Worm (Caenorhabditis elegans) whole organism, early embryonic: ENCODE data around the gene lpd-7.

Source experiments
- B0310.2 ChIP-seq: sonication (generic microtip); optimal IDR thresholded peaks from 2 replicates; lab custom pipeline; 2016; ENCODE audit warnings: mild to moderate bottlenecking, missing genetic modification characterization, missing compliant biosample characterization
- F13C5.2 ChIP-seq: sonication (generic microtip); optimal IDR thresholded peaks from 2 replicates; lab custom pipeline; 2017; ENCODE audit warnings: mild to moderate bottlenecking, missing genetic modification characterization, inconsistent platforms, missing compliant biosample characterization
- ama-1 ChIP-seq: fragments of 150-350 bp; optimal IDR thresholded peaks from 2 replicates; lab custom pipeline; 2014
- ceh-36 ChIP-seq: sonication (generic microtip); optimal IDR thresholded peaks from 2 replicates; lab custom pipeline; 2016; ENCODE audit warnings: missing genetic modification characterization, inconsistent platforms, missing compliant biosample characterization
- ets-7 ChIP-seq: sonication (generic microtip); optimal IDR thresholded peaks from 2 replicates; lab custom pipeline; 2016; ENCODE audit warnings: missing genotype, missing genetic modification characterization, missing compliant biosample characterization
- flt-1 ChIP-seq: fragments of 200-800 bp; sonication (Bioruptor generic); IDR thresholded peaks from 2 replicates; pipeline ENCODE4 v1.3.6; 2022; ENCODE audit warnings: missing genetic modification characterization, missing compliant biosample characterization
- hmbx-1 ChIP-seq: sonication (generic microtip); optimal IDR thresholded peaks from 2 replicates; lab custom pipeline; 2016; ENCODE audit warnings: mild to moderate bottlenecking, missing genetic modification characterization, missing compliant biosample characterization
- hnd-1 ChIP-seq: sonication (generic microtip); optimal IDR thresholded peaks from 2 replicates; lab custom pipeline; 2016; ENCODE audit warnings: missing genetic modification characterization, missing compliant biosample characterization
- pes-1 ChIP-seq: fragments of 200-800 bp; sonication (Bioruptor generic); IDR thresholded peaks from 2 replicates; pipeline ENCODE4 v1.3.6; 2022; ENCODE audit warnings: missing genetic modification reagents, missing genetic modification characterization, missing compliant biosample characterization
- sea-1 ChIP-seq: fragments of 200-800 bp; sonication (Bioruptor generic); conservative IDR thresholded peaks from 2 replicates; pipeline ENCODE4 v1.3.6; 2022; ENCODE audit warnings: missing genetic modification characterization, missing compliant biosample characterization
- tbx-37 ChIP-seq: fragments of 200-800 bp; sonication (Bioruptor generic); conservative IDR thresholded peaks from 2 replicates; pipeline ENCODE4 v1.3.6; 2022; ENCODE audit warnings: missing genetic modification reagents, missing genetic modification characterization, missing compliant biosample characterization
- tra-4 ChIP-seq: sonication (generic microtip); optimal IDR thresholded peaks from 2 replicates; lab custom pipeline; 2017; ENCODE audit warnings: missing genetic modification characterization, missing compliant biosample characterization

DNA sequence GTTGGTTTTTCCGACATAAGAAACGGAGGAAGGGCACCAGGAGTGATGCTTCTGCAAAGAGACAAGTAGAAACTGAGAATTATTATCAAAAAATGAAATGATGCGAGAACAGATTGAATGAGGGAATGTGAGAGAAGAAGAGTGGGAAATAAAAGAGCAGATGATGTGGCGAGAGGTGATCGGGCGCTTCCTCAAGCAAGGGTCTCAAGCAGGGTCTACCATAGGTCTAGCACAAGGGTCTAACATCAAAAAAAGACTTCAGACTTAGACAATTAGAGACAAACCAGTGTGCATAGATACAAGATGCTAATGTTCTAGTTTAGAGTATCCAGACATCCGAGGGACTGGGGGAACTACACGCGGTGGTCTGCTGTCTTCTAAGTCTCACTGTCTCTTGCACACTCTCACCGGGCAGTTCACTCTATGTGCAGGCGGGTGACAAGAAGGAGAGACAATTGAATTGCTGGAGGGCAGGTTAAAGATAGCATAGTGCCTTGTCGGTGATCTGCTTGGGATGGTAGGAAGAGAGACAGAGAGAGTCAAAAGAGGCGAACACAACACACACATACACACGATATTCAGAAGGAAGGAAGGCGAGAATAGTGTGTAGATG is 3.0 kb upstream of the lpd-7 start, which contains the start of gene R13A5.7:
- TF ChIP-seq pes-1 (GFP tag; lab: Robert Waterston, UW) = no peak
- no peak for TF ChIP-seq hnd-1
- TF ChIP-seq F13C5.2 (tag; lab: Kevin White, UChicago) = no peak
- TF ChIP-seq ceh-36 = no peak
- TF ChIP-seq flt-1 (GFP tag; lab: Robert Waterston, UW) = no peak
- no peak for TF ChIP-seq B0310.2 (tag; lab: Kevin White, UChicago)
- TF ChIP-seq sea-1 = no peak
- TF ChIP-seq ama-1 = no peak
- TF ChIP-seq tra-4 (tag; lab: Kevin White, UChicago) = no peak
- no peak for TF ChIP-seq hmbx-1 (tag; lab: Kevin White, UChicago)
- no peak for TF ChIP-seq tbx-37
- no peak for TF ChIP-seq ets-7
